Fruit fly (Drosophila melanogaster) whole organism, embryonic: ENCODE results near the gene CG34297.

Experiments used
- CG10147 ChIP-seq: fragments of 200-800 bp; sonication (Bioruptor generic); optimal IDR thresholded peaks from 2 replicates; lab custom pipeline; 2019; ENCODE audit warnings: missing biosample characterization, mild to moderate bottlenecking, missing genetic modification characterization, moderate library complexity
- CG11723 ChIP-seq: fragments of 200-800 bp; sonication (Bioruptor generic); optimal IDR thresholded peaks from 2 replicates; lab custom pipeline; 2017; ENCODE audit warnings: missing biosample characterization, mild to moderate bottlenecking, missing genetic modification characterization
- CG12236 ChIP-seq: fragments of 200-800 bp; sonication (Bioruptor generic); optimal IDR thresholded peaks from 2 replicates; lab custom pipeline; 2016; ENCODE audit warnings: missing biosample characterization, missing genetic modification characterization
- CG14860 ChIP-seq: fragments of 200-800 bp; sonication (Bioruptor generic); IDR thresholded peaks from 3 replicates; pipeline ENCODE4 v1.3.6; 2022; ENCODE audit warnings: missing biosample characterization, missing genetic modification characterization; ENCODE audit not compliant: partially characterized antibody
- CG14965 ChIP-seq: fragments of 200-800 bp; sonication (Bioruptor generic); optimal IDR thresholded peaks from 2 replicates; lab custom pipeline; 2016; ENCODE audit warnings: missing biosample characterization, missing genetic modification characterization, borderline replicate concordance
- CG15479 ChIP-seq: fragments of 200-800 bp; sonication (Bioruptor generic); optimal IDR thresholded peaks from 3 replicates; lab custom pipeline; 2019; ENCODE audit warnings: missing biosample characterization, mild to moderate bottlenecking, missing genetic modification characterization, moderate library complexity
- CG16813 ChIP-seq: fragments of 200-800 bp; sonication (Bioruptor generic); IDR thresholded peaks from 3 replicates; pipeline ENCODE4 v1.3.6; 2022; ENCODE audit warnings: missing biosample characterization, missing genetic modification characterization; ENCODE audit not compliant: partially characterized antibody
- CG17829 ChIP-seq: fragments of 200-800 bp; optimal IDR thresholded peaks from 2 replicates; lab custom pipeline; 2019; ENCODE audit warnings: missing biosample characterization, mild to moderate bottlenecking, missing genetic modification characterization, moderate library complexity
- CG1832 ChIP-seq: fragments of 200-800 bp; sonication (Bioruptor generic); optimal IDR thresholded peaks from 2 replicates; lab custom pipeline; 2017; ENCODE audit warnings: missing biosample characterization, mild to moderate bottlenecking, missing genetic modification characterization, inconsistent platforms
- CG18476 ChIP-seq: fragments of 200-800 bp; sonication (Bioruptor generic); optimal IDR thresholded peaks from 2 replicates; lab custom pipeline; 2016; ENCODE audit warnings: missing biosample characterization, mild to moderate bottlenecking, missing genetic modification characterization
- CG31388 ChIP-seq: fragments of 200-800 bp; sonication (Bioruptor generic); optimal IDR thresholded peaks from 2 replicates; lab custom pipeline; 2016; ENCODE audit warnings: missing biosample characterization, missing genetic modification characterization
- CG32532 ChIP-seq: fragments of 200-800 bp; sonication (Bioruptor generic); IDR thresholded peaks from 2 replicates; pipeline ENCODE4 v1.3.6; 2022; ENCODE audit warnings: missing biosample characterization, missing genetic modification characterization
- CG32772 ChIP-seq: fragments of 200-800 bp; sonication (Bioruptor generic); IDR thresholded peaks from 2 replicates; pipeline ENCODE4 v1.3.6; 2022; ENCODE audit warnings: missing biosample characterization, missing genetic modification characterization
- CG3281 ChIP-seq: fragments of 200-800 bp; sonication (Bioruptor generic); optimal IDR thresholded peaks from 3 replicates; lab custom pipeline; 2017; ENCODE audit warnings: missing biosample characterization, mild to moderate bottlenecking, missing genetic modification characterization
- CG34224 ChIP-seq: fragments of 200-800 bp; sonication (Bioruptor generic); IDR thresholded peaks from 3 replicates; pipeline ENCODE4 v1.3.6; 2022; ENCODE audit warnings: missing biosample characterization, missing genetic modification characterization; ENCODE audit not compliant: partially characterized antibody
- CG34376 ChIP-seq: fragments of 200-800 bp; sonication (Bioruptor generic); optimal IDR thresholded peaks from 2 replicates; lab custom pipeline; 2018; ENCODE audit warnings: missing biosample characterization, mild to moderate bottlenecking, missing genetic modification characterization
- CG4707 ChIP-seq: fragments of 200-800 bp; sonication (Bioruptor generic); optimal IDR thresholded peaks from 2 replicates; lab custom pipeline; 2018; ENCODE audit warnings: missing biosample characterization, mild to moderate bottlenecking, missing genetic modification characterization, moderate library complexity
- CG4730 ChIP-seq: fragments of 200-800 bp; sonication (Bioruptor generic); IDR thresholded peaks from 2 replicates; pipeline ENCODE4 v1.3.6; 2022; ENCODE audit warnings: missing biosample characterization, missing genetic modification characterization
- CG4820 ChIP-seq: fragments of 200-800 bp; sonication (Bioruptor generic); optimal IDR thresholded peaks from 3 replicates; lab custom pipeline; 2016; ENCODE audit warnings: missing biosample characterization, missing genetic modification characterization
- CG5953 ChIP-seq: fragments of 200-800 bp; sonication (Bioruptor generic); IDR thresholded peaks from 2 replicates; pipeline ENCODE4 v1.3.6; 2022; ENCODE audit warnings: missing biosample characterization, missing genetic modification characterization
- CTCF ChIP-seq: fragments of 200-800 bp; sonication (Bioruptor generic); optimal IDR thresholded peaks from 2 replicates; lab custom pipeline; 2017; ENCODE audit warnings: missing biosample characterization, mild to moderate bottlenecking, missing genetic modification characterization, moderate library complexity
- D19A ChIP-seq: fragments of 200-800 bp; optimal IDR thresholded peaks from 3 replicates; lab custom pipeline; 2019; ENCODE audit warnings: missing biosample characterization, mild to moderate bottlenecking, missing genetic modification characterization, moderate library complexity
- Doc2 ChIP-seq: fragments of 200-800 bp; sonication (Bioruptor generic); IDR thresholded peaks from 2 replicates; pipeline ENCODE4 v1.3.6; 2022; ENCODE audit warnings: missing biosample characterization, missing genetic modification characterization
- Dref ChIP-seq: fragments of 200-800 bp; sonication (Bioruptor generic); IDR thresholded peaks from 2 replicates; pipeline ENCODE4 v1.3.6; 2022; ENCODE audit warnings: missing biosample characterization, missing genetic modification characterization
- ERR ChIP-seq: fragments of 200-800 bp; sonication (Bioruptor generic); optimal IDR thresholded peaks from 2 replicates; lab custom pipeline; 2016; ENCODE audit warnings: missing biosample characterization, missing genetic modification characterization
- HLHmδ ChIP-seq: fragments of 200-800 bp; sonication (Bioruptor generic); optimal IDR thresholded peaks from 2 replicates; lab custom pipeline; 2018; ENCODE audit warnings: missing biosample characterization, mild to moderate bottlenecking, missing genetic modification characterization, moderate library complexity
- NC2β ChIP-seq: fragments of 200-800 bp; sonication (Bioruptor generic); optimal IDR thresholded peaks from 2 replicates; lab custom pipeline; 2016; ENCODE audit warnings: missing biosample characterization, missing genetic modification characterization
- Nf-YB ChIP-seq: fragments of 200-800 bp; sonication (Bioruptor generic); optimal IDR thresholded peaks from 3 replicates; lab custom pipeline; 2019; ENCODE audit warnings: missing biosample characterization, mild to moderate bottlenecking, missing genetic modification characterization, moderate library complexity
- Poxn ChIP-seq: fragments of 200-800 bp; sonication (Bioruptor generic); IDR thresholded peaks from 2 replicates; pipeline ENCODE4 v1.3.6; 2022; ENCODE audit warnings: missing biosample characterization, missing genetic modification characterization
- Rfx ChIP-seq: fragments of 200-800 bp; sonication (Bioruptor generic); IDR thresholded peaks from 2 replicates; pipeline ENCODE4 v1.3.6; 2022; ENCODE audit warnings: missing biosample characterization, missing genetic modification characterization
- Xbp1 ChIP-seq: fragments of 200-800 bp; sonication (Bioruptor generic); optimal IDR thresholded peaks from 3 replicates; lab custom pipeline; 2016; ENCODE audit warnings: missing biosample characterization, mild to moderate bottlenecking, missing genetic modification characterization
- ac ChIP-seq: fragments of 200-800 bp; sonication (Bioruptor generic); optimal IDR thresholded peaks from 3 replicates; lab custom pipeline; 2017; ENCODE audit warnings: missing biosample characterization, mild to moderate bottlenecking, missing genetic modification characterization
- bbx ChIP-seq: fragments of 200-800 bp; sonication (Bioruptor generic); IDR thresholded peaks from 2 replicates; pipeline ENCODE4 v1.3.6; 2022; ENCODE audit warnings: missing biosample characterization, missing genetic modification characterization; ENCODE audit not compliant: partially characterized antibody
- bowl ChIP-seq: fragments of 200-800 bp; sonication (Bioruptor generic); IDR thresholded peaks from 2 replicates; pipeline ENCODE4 v1.3.6; 2022; ENCODE audit warnings: missing biosample characterization, missing genetic modification characterization
- bsh ChIP-seq, 2 experiments: fragments of 200-800 bp; sonication (Bioruptor generic); optimal IDR thresholded peaks; 2 replicates each; lab custom pipeline; 2017 to 2018; ENCODE audit warnings: mild to moderate bottlenecking in 2 of 2, missing biosample characterization in 2 of 2, missing genetic modification characterization in 2 of 2, moderate library complexity in 1 of 2
- btn ChIP-seq: fragments of 200-800 bp; sonication (Bioruptor generic); optimal IDR thresholded peaks from 2 replicates; lab custom pipeline; 2016; ENCODE audit warnings: missing biosample characterization, missing genetic modification characterization
- ci ChIP-seq: fragments of 200-800 bp; sonication (Bioruptor generic); IDR thresholded peaks from 3 replicates; pipeline ENCODE4 v1.3.6; 2022; ENCODE audit warnings: missing biosample characterization, missing genetic modification characterization
- crol ChIP-seq: fragments of 200-800 bp; sonication (Bioruptor generic); IDR thresholded peaks from 2 replicates; pipeline ENCODE4 v1.3.6; 2022; ENCODE audit warnings: missing biosample characterization, missing genetic modification characterization
- fd3F ChIP-seq: fragments of 200-800 bp; sonication (Bioruptor generic); optimal IDR thresholded peaks from 2 replicates; lab custom pipeline; 2018; ENCODE audit warnings: missing biosample characterization, mild to moderate bottlenecking, missing genetic modification characterization, moderate library complexity
- grn ChIP-seq: fragments of 200-800 bp; sonication (Bioruptor generic); optimal IDR thresholded peaks from 3 replicates; lab custom pipeline; 2017; ENCODE audit warnings: missing biosample characterization, missing genetic modification characterization
- gro ChIP-seq: fragments of 200-800 bp; sonication (Bioruptor generic); optimal IDR thresholded peaks from 2 replicates; lab custom pipeline; 2016; ENCODE audit warnings: missing biosample characterization, missing genetic modification characterization
- gsb-n ChIP-seq: fragments of 200-800 bp; sonication (Bioruptor generic); optimal IDR thresholded peaks from 3 replicates; lab custom pipeline; 2018; ENCODE audit warnings: missing biosample characterization, mild to moderate bottlenecking, missing genetic modification characterization
- hth ChIP-seq: fragments of >200 bp; optimal IDR thresholded peaks from 2 replicates; lab custom pipeline; 2017; ENCODE audit warnings: inconsistent platforms
- ind ChIP-seq: fragments of 200-800 bp; sonication (Bioruptor generic); optimal IDR thresholded peaks from 3 replicates; lab custom pipeline; 2016; ENCODE audit warnings: missing biosample characterization, missing genetic modification characterization
- jing ChIP-seq: fragments of 200-800 bp; sonication (Bioruptor generic); optimal IDR thresholded peaks from 2 replicates; lab custom pipeline; 2018; ENCODE audit warnings: missing biosample characterization, mild to moderate bottlenecking, missing genetic modification characterization
- knrl ChIP-seq: fragments of 200-800 bp; sonication (Bioruptor generic); IDR thresholded peaks from 3 replicates; pipeline ENCODE4 v1.3.6; 2022; ENCODE audit warnings: missing biosample characterization, missing genetic modification characterization; ENCODE audit not compliant: partially characterized antibody
- pita ChIP-seq: fragments of 200-800 bp; sonication (Bioruptor generic); optimal IDR thresholded peaks from 2 replicates; lab custom pipeline; 2017; ENCODE audit warnings: missing biosample characterization, mild to moderate bottlenecking, missing genetic modification characterization
- salm ChIP-seq: fragments of 200-800 bp; sonication (Bioruptor generic); optimal IDR thresholded peaks from 2 replicates; lab custom pipeline; 2018; ENCODE audit warnings: missing biosample characterization, mild to moderate bottlenecking, missing genetic modification characterization
- sens ChIP-seq: fragments of 200-800 bp; sonication (Bioruptor generic); peaks from one replicate; lab custom pipeline; 2016; ENCODE audit warnings: missing biosample characterization, missing genetic modification characterization
- sens-2 ChIP-seq: fragments of 200-800 bp; sonication (Bioruptor generic); IDR thresholded peaks from 2 replicates; pipeline ENCODE4 v1.3.6; 2022; ENCODE audit warnings: missing biosample characterization, missing genetic modification characterization
- twi ChIP-seq: fragments of 200-800 bp; optimal IDR thresholded peaks from 2 replicates; lab custom pipeline; 2019; ENCODE audit warnings: missing biosample characterization, mild to moderate bottlenecking, missing genetic modification characterization, moderate library complexity
- zfh1 ChIP-seq: fragments of 200-800 bp; sonication (Bioruptor generic); IDR thresholded peaks from 3 replicates; pipeline ENCODE4 v1.3.6; 2022; ENCODE audit warnings: missing biosample characterization, missing genetic modification characterization
- zfh2 ChIP-seq: fragments of 200-800 bp; sonication (Bioruptor generic); optimal IDR thresholded peaks from 2 replicates; lab custom pipeline; 2016; ENCODE audit warnings: missing biosample characterization, missing genetic modification characterization

Gene CG34297

DNA sequence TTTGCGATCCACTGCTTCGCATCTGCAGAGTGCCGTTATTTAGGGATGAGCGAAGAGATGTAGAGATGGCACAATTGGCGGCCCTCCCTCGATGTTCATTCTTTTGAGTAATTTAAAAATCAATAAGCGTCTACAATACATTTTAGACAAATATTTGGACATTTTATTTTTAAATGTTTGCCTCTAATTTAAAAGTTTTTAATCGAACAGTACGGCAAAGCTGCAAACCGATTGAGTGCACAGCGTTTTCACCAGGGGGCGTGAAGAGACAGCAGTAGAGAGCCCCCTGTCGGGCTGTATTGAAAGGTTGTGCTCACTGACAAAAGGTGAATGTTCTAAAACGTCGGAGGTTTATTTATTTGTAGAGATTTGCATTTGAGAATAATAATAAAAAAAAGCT is 11.6 kb upstream of the CG34297 start, which contains the start of gene bcd (continued):
- peak; percentile 92 for TF ChIP-seq Xbp1
- TF ChIP-seq CG3281: peak; percentile 33
- TF ChIP-seq CG17829 (tag; lab: Kevin White, UChicago): peak; percentile 80
- TF ChIP-seq CG31388: peak; percentile 10
- no peak; the same call in 1 of the 2 replicates for TF ChIP-seq bowl (GFP tag; lab: Robert Waterston, UW)
- TF ChIP-seq CG14860 (GFP tag; lab: Robert Waterston, UW): peak; percentile 49; the same call in 1 of the 3 replicates
- TF ChIP-seq CTCF (GFP tag; lab: Kevin White, UChicago): peak; percentile 99
- TF ChIP-seq ci: peak; percentile 86
- TF ChIP-seq grn: no peak
- peak; percentile 21 for TF ChIP-seq Nf-YB (GFP tag; lab: Kevin White, UChicago)
- TF ChIP-seq CG14965 (GFP tag; lab: Kevin White, UChicago): peak; percentile 2
- no peak for TF ChIP-seq CG11723 (GFP tag; lab: Kevin White, UChicago)
- peak; percentile 50 for TF ChIP-seq pita (GFP tag; lab: Kevin White, UChicago)
- peak; percentile 91 for TF ChIP-seq zfh1
- peak; percentile 64 for TF ChIP-seq knrl (GFP tag; lab: Robert Waterston, UW)
- TF ChIP-seq btn (GFP tag; lab: Kevin White, UChicago): peak; percentile 61
- TF ChIP-seq CG32772 (GFP tag; lab: Robert Waterston, UW): peak; percentile 81
- peak; percentile 67 for TF ChIP-seq CG4730 (GFP tag; lab: Robert Waterston, UW)
- peak; percentile 34; the same call in 1 of the 2 replicates for TF ChIP-seq crol (GFP tag; lab: Robert Waterston, UW)
- peak; percentile 70 for TF ChIP-seq CG12236 (GFP tag; lab: Kevin White, UChicago)
- peak; percentile 68 for TF ChIP-seq CG4820 (GFP tag; lab: Kevin White, UChicago)
- no peak for TF ChIP-seq salm (tag; lab: Kevin White, UChicago)
- peak; percentile 76 for TF ChIP-seq NC2β (GFP tag; lab: Kevin White, UChicago)
- no peak for TF ChIP-seq CG34376 (GFP tag; lab: Kevin White, UChicago)
- TF ChIP-seq HLHmδ (GFP tag; lab: Kevin White, UChicago): peak; percentile 79
- peak in 1 of 2 experiments; percentile 68 for TF ChIP-seq bsh (GFP tag; optimal IDR thresholded peaks at IDR 0.05; lab: Kevin White, UChicago)
- no peak for TF ChIP-seq hth (lab: Kevin White, UChicago)
- peak; percentile 89 for TF ChIP-seq CG32532
- peak; percentile 86 for TF ChIP-seq Rfx (GFP tag; lab: Robert Waterston, UW)
- TF ChIP-seq sens-2 (GFP tag; lab: Robert Waterston, UW): peak; percentile 71
- no peak; the same call in 1 of the 2 replicates for TF ChIP-seq Poxn (GFP tag; lab: Robert Waterston, UW)

DNA sequence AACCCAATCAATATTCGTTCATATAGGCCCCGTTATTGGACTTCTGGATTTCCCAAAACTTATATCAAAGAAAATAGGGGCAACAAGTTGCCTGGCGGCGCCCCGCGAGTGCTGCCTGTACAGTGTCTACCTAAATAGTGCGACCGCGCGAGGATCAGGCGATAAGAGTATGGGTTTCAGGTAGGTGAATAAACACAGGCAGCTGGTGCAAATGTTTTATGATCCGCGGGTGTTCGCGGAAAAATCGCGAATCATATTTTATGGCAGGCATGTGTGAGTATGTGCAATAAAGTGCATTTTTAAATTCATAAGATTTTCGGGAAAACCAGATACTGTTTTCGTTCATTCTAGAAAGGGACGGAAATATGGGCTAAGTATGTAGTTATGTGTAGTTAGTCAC is 7.6 kb upstream of the CG34297 start:
- TF ChIP-seq sens (no peak), CG15479 (GFP tag; lab: Kevin White, UChicago) (peak; percentile 93), fd3F (GFP tag; lab: Kevin White, UChicago) (no peak), ind (GFP tag; lab: Kevin White, UChicago) (no peak), ERR (no peak), gsb-n (tag; lab: Kevin White, UChicago) (no peak), CG5953 (GFP tag; lab: Robert Waterston, UW) (no peak), Doc2 (GFP tag; lab: Robert Waterston, UW) (no peak), Dref (GFP tag; lab: Robert Waterston, UW) (no peak), ac (GFP tag; lab: Kevin White, UChicago) (no peak), CG34224 (no peak), zfh2 (GFP tag; lab: Kevin White, UChicago) (no peak), CG10147 (no peak), twi (tag; lab: Kevin White, UChicago) (peak; percentile 32), CG18476 (GFP tag; lab: Kevin White, UChicago) (no peak), bbx (GFP tag; lab: Robert Waterston, UW) (no peak), jing (GFP tag; lab: Kevin White, UChicago) (no peak), CG16813 (no peak), CG4707 (no peak), gro (GFP tag; lab: Kevin White, UChicago) (no peak), D19A (no peak), CG1832 (no peak)
